Worm (Caenorhabditis elegans) whole organism, L4 larva: ENCODE measurements around the gene C16H3.3.

Experiments used
- F37D6.2 ChIP-seq: sonication (generic microtip); optimal IDR thresholded peaks from 2 replicates; lab custom pipeline; 2016; ENCODE audit warnings: mild to moderate bottlenecking, missing genetic modification characterization, missing compliant biosample characterization
- ama-1 ChIP-seq: fragments of 150-350 bp; optimal IDR thresholded peaks from 2 replicates; lab custom pipeline; 2014; ENCODE audit warnings: inconsistent platforms, mixed read lengths
- duxl-1 ChIP-seq: sonication (generic microtip); optimal IDR thresholded peaks from 2 replicates; lab custom pipeline; 2016; ENCODE audit warnings: mild to moderate bottlenecking, missing genetic modification characterization, moderate library complexity, missing compliant biosample characterization; ENCODE audit not compliant: poor library complexity
- hlh-30 ChIP-seq: sonication (generic microtip); optimal IDR thresholded peaks from 2 replicates; lab custom pipeline; 2017; ENCODE audit warnings: antibody characterized with exemption, mild to moderate bottlenecking, missing genetic modification characterization, missing compliant biosample characterization; ENCODE audit not compliant: insufficient read depth
- nhr-11 ChIP-seq: fragments of 150-350 bp; optimal IDR thresholded peaks from 2 replicates; lab custom pipeline; 2014; ENCODE audit warnings: missing biosample characterization, missing genetic modification characterization
- nhr-77 ChIP-seq: fragments of 150-350 bp; optimal IDR thresholded peaks from 2 replicates; lab custom pipeline; 2014; ENCODE audit warnings: missing biosample characterization, missing genetic modification characterization

DNA sequence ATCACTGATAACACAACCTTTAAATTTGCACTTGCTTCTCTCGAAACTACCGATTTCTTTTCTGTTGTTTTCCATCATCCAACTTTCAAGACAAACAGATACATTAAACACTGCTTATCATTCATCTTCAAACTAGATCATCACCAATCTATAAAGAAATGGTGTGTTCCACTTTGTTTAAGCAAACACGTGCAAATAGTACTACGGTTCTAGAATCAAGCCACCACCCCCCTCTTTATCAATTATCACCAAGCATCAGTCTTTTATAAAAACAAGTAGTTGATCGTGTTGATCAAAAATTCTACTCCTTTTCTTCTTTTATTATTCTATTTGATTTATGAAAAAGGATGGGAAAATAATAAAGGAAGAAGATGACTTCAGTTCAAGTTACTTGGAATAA, 28.6 kb upstream of the C16H3.3 start:
- no peak for TF ChIP-seq nhr-11 (tag; lab: Kevin White, UChicago)
- no peak for TF ChIP-seq duxl-1 (tag; lab: Kevin White, UChicago)
- TF ChIP-seq nhr-77, result no peak
- no peak for TF ChIP-seq F37D6.2 (tag; lab: Kevin White, UChicago)
- no peak for TF ChIP-seq ama-1 (lab: Kevin White, UChicago)
- TF ChIP-seq hlh-30 (tag; lab: Kevin White, UChicago), result peak; percentile 76
